Worm (Caenorhabditis elegans) whole organism, L1 larva: Measurements from ENCODE around the gene K09H11.4.

ENCODE experiments used
- C16A3.4 ChIP-seq: fragments of 150-350 bp; optimal IDR thresholded peaks from 2 replicates; lab custom pipeline; 2014; ENCODE audit warnings: missing biosample characterization, missing genetic modification characterization
- blmp-1 ChIP-seq: fragments of 150-350 bp; optimal IDR thresholded peaks from 2 replicates; lab custom pipeline; 2014; ENCODE audit warnings: missing biosample characterization, missing genetic modification characterization
- ceh-8 ChIP-seq: fragments of 200-800 bp; sonication (Bioruptor generic); optimal IDR thresholded peaks from 2 replicates; lab custom pipeline; 2018; ENCODE audit warnings: mild to moderate bottlenecking, missing genetic modification characterization, moderate library complexity, missing compliant biosample characterization
- ceh-82 ChIP-seq, 3 experiments: fragments of 150-350 bp in 1 of 3; sonication (generic microtip) in 2 of 3; optimal IDR thresholded peaks; 2 replicates each; lab custom pipeline; 2014 to 2017; ENCODE audit warnings: missing biosample characterization in 3 of 3, missing genetic modification characterization in 3 of 3
- ces-1 ChIP-seq: fragments of 150-350 bp; optimal IDR thresholded peaks from 2 replicates; lab custom pipeline; 2014; ENCODE audit warnings: missing biosample characterization, missing genetic modification reagents, missing genetic modification characterization
- dpl-1 ChIP-seq, 3 experiments: fragments of 150-350 bp in 2 of 3; sonication (generic microtip) in 1 of 3; optimal IDR thresholded peaks; 2 replicates each; lab custom pipeline; 2014 to 2017; ENCODE audit warnings: missing biosample characterization in 3 of 3, missing genetic modification characterization in 3 of 3, missing genetic modification reagents in 3 of 3
- efl-1 ChIP-seq, 4 experiments: fragments of 150-350 bp; optimal IDR thresholded peaks in 3 of 4; peaks in 1 of 4; 1 replicate in 1 of 4; 2 replicates in 3 of 4; lab custom pipeline; 2014; ENCODE audit warnings: missing biosample characterization in 2 of 4, missing genetic modification characterization in 2 of 4, missing genetic modification reagents in 2 of 4
- efl-3 ChIP-seq: fragments of 200-800 bp; sonication (Bioruptor generic); optimal IDR thresholded peaks from 2 replicates; lab custom pipeline; 2018; ENCODE audit warnings: mild to moderate bottlenecking, missing genetic modification characterization, missing compliant biosample characterization
- egl-13 ChIP-seq: sonication (generic microtip); optimal IDR thresholded peaks from 2 replicates; lab custom pipeline; 2016; ENCODE audit warnings: missing genotype, missing genetic modification reagents, missing genetic modification characterization, missing compliant biosample characterization
- elt-3 ChIP-seq, 6 experiments: fragments of 150-350 bp in 1 of 6; sonication (generic microtip); optimal IDR thresholded peaks; 2 replicates each; lab custom pipeline; 2017 to 2018; ENCODE audit warnings: missing biosample characterization in 6 of 6, missing genetic modification characterization in 6 of 6, inconsistent platforms in 1 of 6
- fkh-4 ChIP-seq: sonication (generic microtip); optimal IDR thresholded peaks from 2 replicates; lab custom pipeline; 2016; ENCODE audit warnings: missing compliant biosample characterization, missing genetic modification characterization, borderline replicate concordance
- fkh-8 ChIP-seq: sonication (generic microtip); optimal IDR thresholded peaks from 2 replicates; lab custom pipeline; 2016; ENCODE audit warnings: mild to moderate bottlenecking, missing genetic modification characterization, missing compliant biosample characterization
- hpl-2 ChIP-seq: fragments of 150-350 bp; optimal IDR thresholded peaks from 2 replicates; lab custom pipeline; 2014; ENCODE audit warnings: missing biosample characterization, missing genetic modification reagents, missing genetic modification characterization
- jun-1 ChIP-seq: fragments of 150-350 bp; optimal IDR thresholded peaks from 2 replicates; lab custom pipeline; 2014; ENCODE audit warnings: missing biosample characterization, missing genetic modification reagents, missing genetic modification characterization
- lin-14 ChIP-seq: fragments of 200-800 bp; sonication (Bioruptor generic); optimal IDR thresholded peaks from 2 replicates; lab custom pipeline; 2018; ENCODE audit warnings: mild to moderate bottlenecking, missing genetic modification characterization, moderate library complexity, missing compliant biosample characterization
- lin-15B ChIP-seq: fragments of 150-350 bp; sonication (generic microtip); optimal IDR thresholded peaks from 3 replicates; lab custom pipeline; 2014; ENCODE audit warnings: missing biosample characterization, missing genetic modification characterization
- lin-35 ChIP-seq, 2 experiments: fragments of 150-350 bp; optimal IDR thresholded peaks; 2 replicates each; lab custom pipeline; 2014; ENCODE audit warnings: missing biosample characterization in 2 of 2, missing genetic modification characterization in 2 of 2, missing genetic modification reagents in 2 of 2
- lsy-2 ChIP-seq, 2 experiments: fragments of 150-350 bp; optimal IDR thresholded peaks; 2 replicates each; lab custom pipeline; 2014; ENCODE audit warnings: missing biosample characterization in 2 of 2, missing genetic modification characterization in 2 of 2
- mep-1 ChIP-seq: fragments of 150-350 bp; optimal IDR thresholded peaks from 2 replicates; lab custom pipeline; 2014; ENCODE audit warnings: missing biosample characterization, missing genetic modification characterization
- nhr-12 ChIP-seq: sonication (generic microtip); optimal IDR thresholded peaks from 2 replicates; lab custom pipeline; 2017; ENCODE audit warnings: missing biosample characterization, missing genetic modification characterization
- nhr-19 ChIP-seq: fragments of 200-800 bp; sonication (Bioruptor generic); conservative IDR thresholded peaks from 2 replicates; pipeline ENCODE4 v1.3.6; 2022; ENCODE audit warnings: missing genetic modification characterization, missing compliant biosample characterization
- nhr-20 ChIP-seq: sonication (generic microtip); optimal IDR thresholded peaks from 2 replicates; lab custom pipeline; 2016; ENCODE audit warnings: mild to moderate bottlenecking, missing genetic modification characterization, missing compliant biosample characterization
- nhr-237 ChIP-seq: fragments of 150-350 bp; optimal IDR thresholded peaks from 2 replicates; lab custom pipeline; 2014; ENCODE audit warnings: missing biosample characterization, missing genetic modification characterization
- nhr-47 ChIP-seq: sonication (generic microtip); optimal IDR thresholded peaks from 2 replicates; lab custom pipeline; 2016; ENCODE audit warnings: mild to moderate bottlenecking, missing genetic modification characterization, moderate library complexity, missing compliant biosample characterization
- nhr-71 ChIP-seq: sonication (generic microtip); optimal IDR thresholded peaks from 2 replicates; lab custom pipeline; 2016; ENCODE audit warnings: mild to moderate bottlenecking, missing genetic modification characterization, moderate library complexity, missing compliant biosample characterization
- nhr-85 ChIP-seq: sonication (generic microtip); peaks from one replicate; lab custom pipeline; 2016; ENCODE audit warnings: missing genetic modification characterization, inconsistent platforms, missing compliant biosample characterization
- rnt-1 ChIP-seq: sonication (generic microtip); optimal IDR thresholded peaks from 2 replicates; lab custom pipeline; 2016; ENCODE audit warnings: mild to moderate bottlenecking, missing genetic modification characterization, moderate library complexity, missing compliant biosample characterization
- skn-1 ChIP-seq: fragments of 150-350 bp; optimal IDR thresholded peaks from 2 replicates; lab custom pipeline; 2014; ENCODE audit warnings: missing biosample characterization, missing genetic modification characterization
- snpc-4 ChIP-seq: fragments of 150-350 bp; optimal IDR thresholded peaks from 2 replicates; lab custom pipeline; 2014; ENCODE audit warnings: missing biosample characterization, missing genetic modification characterization
- snu-23 ChIP-seq: sonication (generic microtip); optimal IDR thresholded peaks from 2 replicates; lab custom pipeline; 2016; ENCODE audit warnings: missing genetic modification characterization, missing compliant biosample characterization
- sptf-1 ChIP-seq: fragments of 150-350 bp; optimal IDR thresholded peaks from 2 replicates; lab custom pipeline; 2014; ENCODE audit warnings: missing biosample characterization, missing genetic modification characterization
- tlp-1 ChIP-seq: fragments of 150-350 bp; optimal IDR thresholded peaks from 2 replicates; lab custom pipeline; 2014; ENCODE audit warnings: missing biosample characterization, missing genetic modification characterization
- unc-130 ChIP-seq: fragments of 150-350 bp; optimal IDR thresholded peaks from 2 replicates; lab custom pipeline; 2017; ENCODE audit warnings: missing biosample characterization, missing genetic modification characterization, inconsistent platforms
- unc-30 ChIP-seq: sonication (generic microtip); optimal IDR thresholded peaks from 2 replicates; lab custom pipeline; 2017; ENCODE audit warnings: missing biosample characterization, missing genetic modification characterization
- unc-62 ChIP-seq: fragments of 150-350 bp; optimal IDR thresholded peaks from 2 replicates; lab custom pipeline; 2014; ENCODE audit warnings: missing biosample characterization, missing genetic modification reagents, missing genetic modification characterization
- unc-86 ChIP-seq: sonication (generic microtip); optimal IDR thresholded peaks from 2 replicates; lab custom pipeline; 2016; ENCODE audit warnings: missing genetic modification characterization, missing compliant biosample characterization
- ztf-11 ChIP-seq, 2 experiments: sonication (generic microtip); optimal IDR thresholded peaks; 2 replicates each; lab custom pipeline; 2016 to 2017; ENCODE audit warnings: missing genetic modification characterization in 2 of 2, missing biosample characterization in 1 of 2, missing compliant biosample characterization in 1 of 2
- ztf-4 ChIP-seq: fragments of 150-350 bp; optimal IDR thresholded peaks from 2 replicates; lab custom pipeline; 2014; ENCODE audit warnings: missing biosample characterization, missing genetic modification characterization

The K09H11.4 gene

DNA sequence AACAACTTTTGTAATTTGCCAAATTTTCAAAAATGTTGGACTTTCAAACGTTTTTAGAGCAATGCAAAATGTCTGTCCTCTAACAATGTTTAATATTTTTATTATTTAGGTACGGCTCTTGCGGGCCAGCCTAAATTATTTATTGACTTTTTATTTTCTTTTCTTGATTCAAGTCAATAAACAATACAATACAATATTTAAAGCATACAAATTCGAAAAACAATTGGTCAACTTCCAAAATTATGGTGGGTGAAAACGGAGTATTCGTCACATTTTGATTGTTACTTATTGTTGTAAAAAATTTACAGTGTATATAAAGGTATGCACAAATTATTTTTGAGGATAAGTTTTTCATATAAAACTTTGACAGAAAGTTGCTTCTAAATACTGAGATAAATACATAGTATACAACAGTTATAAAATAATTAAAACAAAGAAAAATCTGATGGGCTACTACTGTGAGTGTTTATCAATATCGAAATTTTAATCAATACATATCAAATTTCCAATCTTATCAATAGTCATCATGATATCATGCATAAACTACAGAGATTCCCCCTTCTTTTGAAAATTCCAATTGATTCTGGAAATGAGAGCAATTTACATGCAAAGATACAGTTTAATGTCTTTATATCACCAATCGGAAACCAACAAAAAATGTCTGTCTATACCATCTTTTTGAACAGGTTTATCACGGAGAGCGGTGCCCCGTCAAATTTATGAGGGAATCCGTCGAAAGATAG, 34.5 kb downstream of the K09H11.4 start, which contains the start of gene F25B4.8:
TSS of gene F25B4.8 (minus strand) at position 51 of the 743 bp plus-strand sequence.
- TF ChIP-seq blmp-1 (tag; lab: Kevin White, UChicago) (peak; percentile 35), dpl-1 (GFP tag; optimal IDR thresholded peaks at IDR 0.05; lab: Kevin White, UChicago) (no peak), elt-3 (tag; optimal IDR thresholded peaks at IDR 0.05; lab: Kevin White, UChicago) (peak in 2 of 6 experiments; percentile 20 to 46), efl-1 (optimal IDR thresholded peaks at IDR 0.05; lab: Kevin White, UChicago) (no peak), efl-1 (GFP tag; optimal IDR thresholded peaks at IDR 0.05 in 1 of 2; lab: Kevin White, UChicago) (peak in 1 of 2 experiments; percentile 84), tlp-1 (tag; lab: Kevin White, UChicago) (no peak)

ce11 chrV:5687115-5687979, 39.0 kb downstream of the K09H11.4 start, which contains the start of gene F25B4.7:
Gene F25B4.7 (minus strand): TSS chrV:5687226.
- no peak for TF ChIP-seq ceh-8
- no peak for TF ChIP-seq ztf-4 (tag; lab: Kevin White, UChicago)
- peak; percentile 32 to 36 for TF ChIP-seq efl-1 (optimal IDR thresholded peaks at IDR 0.05; lab: Kevin White, UChicago)
- TF ChIP-seq efl-1 (GFP tag; optimal IDR thresholded peaks at IDR 0.05 in 1 of 2; lab: Kevin White, UChicago), result peak; percentile 25 to 87
- no peak for TF ChIP-seq tlp-1 (tag; lab: Kevin White, UChicago)
- TF ChIP-seq unc-62 (GFP tag; lab: Kevin White, UChicago), result no peak
- peak; percentile 24 to 37 (median 31) for TF ChIP-seq dpl-1 (GFP tag; optimal IDR thresholded peaks at IDR 0.05; lab: Kevin White, UChicago)
- TF ChIP-seq skn-1 (tag; lab: Kevin White, UChicago), result peak; percentile 6
- TF ChIP-seq nhr-85, result peak; percentile 80
- peak; percentile 3 for TF ChIP-seq snu-23 (GFP tag; lab: Kevin White, UChicago)
- peak in 2 of 6 experiments; percentile 18 to 39 for TF ChIP-seq elt-3 (tag; optimal IDR thresholded peaks at IDR 0.05; lab: Kevin White, UChicago)
- TF ChIP-seq ces-1 (GFP tag; lab: Kevin White, UChicago), result no peak
- no peak for TF ChIP-seq fkh-8 (tag; lab: Kevin White, UChicago)
- no peak for TF ChIP-seq nhr-237 (tag; lab: Kevin White, UChicago)
- no peak for TF ChIP-seq unc-30
- peak; percentile 60 for TF ChIP-seq blmp-1 (tag; lab: Kevin White, UChicago)
- TF ChIP-seq snpc-4, result peak; percentile 24
- TF ChIP-seq nhr-71 (tag; lab: Kevin White, UChicago), result peak; percentile 48
- no peak for TF ChIP-seq efl-3 (GFP tag; lab: Kevin White, UChicago)
- TF ChIP-seq lin-15B, result peak; percentile 9
- TF ChIP-seq ztf-11 (tag; optimal IDR thresholded peaks at IDR 0.05; lab: Kevin White, UChicago), result no peak
- TF ChIP-seq nhr-47, result no peak
- no peak for TF ChIP-seq fkh-4 (tag; lab: Kevin White, UChicago)
- peak; percentile 53 for TF ChIP-seq mep-1 (tag; lab: Kevin White, UChicago)
- peak; percentile 42 for TF ChIP-seq lin-14
- no peak for TF ChIP-seq nhr-12
- TF ChIP-seq rnt-1 (tag; lab: Kevin White, UChicago), result peak; percentile 5
- peak; percentile 10 for TF ChIP-seq C16A3.4 (tag; lab: Kevin White, UChicago)
- no peak for TF ChIP-seq hpl-2 (GFP tag; lab: Kevin White, UChicago)
- peak; percentile 57 for TF ChIP-seq nhr-20 (tag; lab: Kevin White, UChicago)
- TF ChIP-seq ceh-82 (tag; optimal IDR thresholded peaks at IDR 0.05; lab: Kevin White, UChicago), result peak in 1 of 3 experiments; percentile 12
- TF ChIP-seq unc-86 (tag; lab: Kevin White, UChicago), result no peak
- TF ChIP-seq lin-35 (GFP tag; optimal IDR thresholded peaks at IDR 0.05; lab: Kevin White, UChicago), result peak in 1 of 2 experiments; percentile 8
- no peak for TF ChIP-seq sptf-1
- peak in 1 of 2 experiments; percentile 47 for TF ChIP-seq lsy-2 (tag; optimal IDR thresholded peaks at IDR 0.05; lab: Kevin White, UChicago)
- no peak for TF ChIP-seq unc-130 (tag; lab: Kevin White, UChicago)
- peak; percentile 69 for TF ChIP-seq nhr-19
- no peak for TF ChIP-seq jun-1 (tag; lab: Kevin White, UChicago)
- no peak for TF ChIP-seq egl-13 (tag; lab: Kevin White, UChicago)
